Worm (Caenorhabditis elegans): ENCODE measurements around the gene abt-1.

abt-1 gene

ce11 chrIV:10216704-10217296, 2.1 kb upstream of the abt-1 start:
- TF ChIP-seq hnd-1 (tag; optimal IDR thresholded peaks at IDR 0.05) (no peak), aly-1 (tag; optimal IDR thresholded peaks at IDR 0.05) (no peak), pes-1 (GFP tag; IDR thresholded peaks at IDR 0.05) (no peak), scrt-1 (GFP tag; IDR thresholded peaks at IDR 0.05) (no peak), hmg-4 (GFP tag; optimal IDR thresholded peaks at IDR 0.05) (no peak), ama-1 (optimal IDR thresholded peaks at IDR 0.05) (no peak), ceh-36 (tag; optimal IDR thresholded peaks at IDR 0.05) (no peak), ets-7 (tag; optimal IDR thresholded peaks at IDR 0.05) (no peak), ceh-13 (GFP tag; optimal IDR thresholded peaks at IDR 0.05) (no peak), B0310.2 (tag; optimal IDR thresholded peaks at IDR 0.05) (no peak), tbx-37 (GFP tag; conservative IDR thresholded peaks at IDR 0.05) (no peak)

ce11 chrIV:10216078-10216477, 1.4 kb upstream of the abt-1 start, which contains the start of gene col-124:
Gene col-124, plus strand, starts transcription at chrIV:10216451.
- TF ChIP-seq F13C5.2 (tag; optimal IDR thresholded peaks at IDR 0.05) = no peak
- TF ChIP-seq flt-1 (GFP tag; IDR thresholded peaks at IDR 0.05) = no peak

ce11 chrIV:10215393-10215792, 682 bp upstream of the abt-1 start:
- TF ChIP-seq flt-1 (GFP tag; IDR thresholded peaks at IDR 0.05) = no peak
- no peak for TF ChIP-seq ets-7 (tag; optimal IDR thresholded peaks at IDR 0.05)
- TF ChIP-seq ceh-36 (tag; optimal IDR thresholded peaks at IDR 0.05) = no peak
- TF ChIP-seq ama-1 (optimal IDR thresholded peaks at IDR 0.05) = no peak
- TF ChIP-seq F13C5.2 (tag; optimal IDR thresholded peaks at IDR 0.05) = no peak
- no peak for TF ChIP-seq pes-1 (GFP tag; IDR thresholded peaks at IDR 0.05)
- TF ChIP-seq aly-1 (tag; optimal IDR thresholded peaks at IDR 0.05) = no peak
- no peak for TF ChIP-seq ceh-13 (GFP tag; optimal IDR thresholded peaks at IDR 0.05)
- TF ChIP-seq hmg-4 (GFP tag; optimal IDR thresholded peaks at IDR 0.05) = no peak
- TF ChIP-seq hmbx-1 (tag; optimal IDR thresholded peaks at IDR 0.05) = no peak
- no peak for TF ChIP-seq tra-4 (tag; optimal IDR thresholded peaks at IDR 0.05)
- no peak for TF ChIP-seq sea-1 (GFP tag; conservative IDR thresholded peaks at IDR 0.05)
- TF ChIP-seq tbx-37 (GFP tag; conservative IDR thresholded peaks at IDR 0.05) = no peak
- TF ChIP-seq tbx-11 (GFP tag; IDR thresholded peaks at IDR 0.05) = no peak
- no peak for TF ChIP-seq scrt-1 (GFP tag; IDR thresholded peaks at IDR 0.05)
- no peak for TF ChIP-seq hnd-1 (tag; optimal IDR thresholded peaks at IDR 0.05)
- TF ChIP-seq B0310.2 (tag; optimal IDR thresholded peaks at IDR 0.05) = no peak

- TF ChIP-seq ceh-36 (tag; optimal IDR thresholded peaks at IDR 0.05) (no peak), tbx-11 (GFP tag; IDR thresholded peaks at IDR 0.05) (no peak), F13C5.2 (tag; optimal IDR thresholded peaks at IDR 0.05) (no peak), flt-1 (GFP tag; IDR thresholded peaks at IDR 0.05) (no peak), tbx-37 (GFP tag; conservative IDR thresholded peaks at IDR 0.05) (no peak), hmg-4 (GFP tag; optimal IDR thresholded peaks at IDR 0.05) (no peak), hmbx-1 (tag; optimal IDR thresholded peaks at IDR 0.05) (no peak)
These were observed 8.5 kb downstream of the abt-1 start, which contains the start of gene K04D7.6 for ce11 chrIV:10206182-10206581. Gene K04D7.6, minus strand, starts transcription at chrIV:10206282.

- no peak for TF ChIP-seq F13C5.2 (tag; optimal IDR thresholded peaks at IDR 0.05)
- TF ChIP-seq ceh-36 (tag; optimal IDR thresholded peaks at IDR 0.05) = no peak
- no peak for TF ChIP-seq B0310.2 (tag; optimal IDR thresholded peaks at IDR 0.05)
- no peak for TF ChIP-seq scrt-1 (GFP tag; IDR thresholded peaks at IDR 0.05)
- no peak for TF ChIP-seq hnd-1 (tag; optimal IDR thresholded peaks at IDR 0.05)
- no peak for TF ChIP-seq aly-1 (tag; optimal IDR thresholded peaks at IDR 0.05)
- TF ChIP-seq tbx-11 (GFP tag; IDR thresholded peaks at IDR 0.05) = no peak
- no peak for TF ChIP-seq tra-4 (tag; optimal IDR thresholded peaks at IDR 0.05)
- no peak for TF ChIP-seq hmbx-1 (tag; optimal IDR thresholded peaks at IDR 0.05)
- TF ChIP-seq ama-1 (optimal IDR thresholded peaks at IDR 0.05) = no peak
- TF ChIP-seq flt-1 (GFP tag; IDR thresholded peaks at IDR 0.05) = no peak
- TF ChIP-seq hmg-4 (GFP tag; optimal IDR thresholded peaks at IDR 0.05) = no peak
- no peak for TF ChIP-seq pes-1 (GFP tag; IDR thresholded peaks at IDR 0.05)
- TF ChIP-seq tbx-37 (GFP tag; conservative IDR thresholded peaks at IDR 0.05) = no peak
- no peak for TF ChIP-seq sea-1 (GFP tag; conservative IDR thresholded peaks at IDR 0.05)
- no peak for TF ChIP-seq ets-7 (tag; optimal IDR thresholded peaks at IDR 0.05)
These were observed 17.3 kb downstream of the abt-1 start, which contains the start of gene gon-4 for ce11 chrIV:10197317-10197867. Gene gon-4, plus strand, starts transcription at chrIV:10197817.

ce11 chrIV:10194345-10194744, 20.4 kb downstream of the abt-1 start, which contains the start of gene ptrg-1:
Gene ptrg-1, minus strand, starts transcription at chrIV:10194445.
- no peak for TF ChIP-seq tbx-11 (GFP tag; IDR thresholded peaks at IDR 0.05)
- TF ChIP-seq aly-1 (tag; optimal IDR thresholded peaks at IDR 0.05) = no peak
- no peak for TF ChIP-seq ets-7 (tag; optimal IDR thresholded peaks at IDR 0.05)
- TF ChIP-seq pes-1 (GFP tag; IDR thresholded peaks at IDR 0.05) = no peak
- TF ChIP-seq B0310.2 (tag; optimal IDR thresholded peaks at IDR 0.05) = no peak
- TF ChIP-seq ceh-36 (tag; optimal IDR thresholded peaks at IDR 0.05) = no peak

- TF ChIP-seq sea-1 (GFP tag; conservative IDR thresholded peaks at IDR 0.05) (no peak), hnd-1 (tag; optimal IDR thresholded peaks at IDR 0.05) (no peak), hmbx-1 (tag; optimal IDR thresholded peaks at IDR 0.05) (no peak), ceh-13 (GFP tag; optimal IDR thresholded peaks at IDR 0.05) (no peak), ets-7 (tag; optimal IDR thresholded peaks at IDR 0.05) (no peak), tbx-37 (GFP tag; conservative IDR thresholded peaks at IDR 0.05) (no peak)
These were observed 23.2 kb downstream of the abt-1 start for ce11 chrIV:10191498-10191897.

ce11 chrIV:10190586-10190985, 24.1 kb downstream of the abt-1 start:
- TF ChIP-seq scrt-1 (GFP tag; IDR thresholded peaks at IDR 0.05) = no peak
- no peak for TF ChIP-seq ceh-36 (tag; optimal IDR thresholded peaks at IDR 0.05)
- TF ChIP-seq pes-1 (GFP tag; IDR thresholded peaks at IDR 0.05) = no peak
- TF ChIP-seq hnd-1 (tag; optimal IDR thresholded peaks at IDR 0.05) = no peak

Data from whole organism, early embryonic.